Worm (Caenorhabditis elegans): Measurements from ENCODE around the gene glt-6.

DNA sequence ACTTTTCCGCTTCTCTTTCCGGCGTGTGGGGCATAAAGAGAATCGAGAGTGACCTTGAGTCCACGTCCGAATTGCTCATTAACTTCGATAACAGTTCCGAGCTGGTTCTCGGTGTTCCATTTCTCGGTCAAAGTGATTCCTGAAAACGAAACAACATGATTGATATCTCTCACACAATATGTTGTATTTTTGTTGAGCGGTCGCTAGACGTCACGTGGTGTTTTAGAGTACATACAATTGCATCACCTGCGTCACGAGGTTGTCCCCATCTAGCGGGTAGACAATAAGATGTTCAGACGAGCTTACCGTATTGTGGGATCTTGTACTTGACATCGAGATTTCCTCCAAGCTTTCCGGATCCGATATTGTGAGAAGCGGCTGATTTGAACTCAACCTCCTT lies 3.9 kb downstream of the glt-6 start:
- TF ChIP-seq aly-1 (tag; optimal IDR thresholded peaks at IDR 0.05) (no peak), ama-1 (optimal IDR thresholded peaks at IDR 0.05) (no peak), tbx-11 (GFP tag; IDR thresholded peaks at IDR 0.05) (no peak), ceh-36 (tag; optimal IDR thresholded peaks at IDR 0.05) (no peak), sea-1 (GFP tag; conservative IDR thresholded peaks at IDR 0.05) (no peak), ets-7 (tag; optimal IDR thresholded peaks at IDR 0.05) (no peak), hmg-4 (GFP tag; optimal IDR thresholded peaks at IDR 0.05) (no peak), flt-1 (GFP tag; IDR thresholded peaks at IDR 0.05) (no peak), F13C5.2 (tag; optimal IDR thresholded peaks at IDR 0.05) (no peak)

Measured in whole organism, early embryonic.